Worm (Caenorhabditis elegans) whole organism, midembryonic: ENCODE data around the gene H03G16.5.

Experiments used
- cog-1 ChIP-seq: sonication (generic microtip); optimal IDR thresholded peaks from 2 replicates; lab custom pipeline; 2016; ENCODE audit warnings: missing genetic modification characterization, missing compliant biosample characterization
- flt-1 ChIP-seq: fragments of 200-800 bp; sonication (Bioruptor generic); IDR thresholded peaks from 2 replicates; pipeline ENCODE4 v1.3.6; 2022; ENCODE audit warnings: missing genetic modification characterization, missing compliant biosample characterization
- med-1 ChIP-seq: sonication (generic microtip); optimal IDR thresholded peaks from 2 replicates; lab custom pipeline; 2017; ENCODE audit warnings: missing genetic modification characterization, mild to moderate bottlenecking, missing compliant biosample characterization, antibody characterized with exemption, missing genetic modification reagents; ENCODE audit not compliant: insufficient read depth
- ref-1 ChIP-seq: fragments of 200-800 bp; sonication (Bioruptor generic); conservative IDR thresholded peaks from 2 replicates; pipeline ENCODE4 v1.3.6; 2022; ENCODE audit warnings: missing genetic modification reagents, missing genetic modification characterization, missing compliant biosample characterization

DNA sequence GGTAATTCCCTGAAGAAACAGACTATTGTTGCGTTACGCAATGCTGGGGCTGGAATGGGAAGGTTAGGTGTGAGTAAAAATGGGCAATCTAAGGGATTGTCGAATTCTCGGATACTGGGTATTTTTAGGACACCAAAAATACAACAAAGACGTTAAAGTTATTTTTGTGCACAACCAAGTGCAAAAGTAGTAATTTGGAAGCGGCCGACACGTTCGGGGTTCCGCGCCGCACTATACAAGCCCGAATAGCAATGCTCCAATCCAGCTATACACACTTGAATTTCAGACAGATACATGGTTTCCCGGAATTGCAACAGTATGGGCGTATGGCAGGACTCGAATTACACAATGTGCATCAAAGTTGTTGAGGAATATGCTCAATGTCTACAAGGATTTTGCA lies 28.6 kb downstream of the H03G16.5 start:
- TF ChIP-seq flt-1 (no peak), ref-1 (GFP tag; lab: Robert Waterston, UW) (no peak), cog-1 (no peak), med-1 (GFP tag; lab: Kevin White, UChicago) (no peak)
